Worm (Caenorhabditis elegans) whole organism, L4/young adult: Measurements from ENCODE around the gene F46C5.2.

ENCODE experiments used
- W03F9.2 ChIP-seq: fragments of 150-350 bp; optimal IDR thresholded peaks from 2 replicates; lab custom pipeline; 2014; ENCODE audit warnings: missing biosample characterization, missing genetic modification characterization
- dao-5 ChIP-seq: sonication (generic microtip); optimal IDR thresholded peaks from 2 replicates; lab custom pipeline; 2016; ENCODE audit warnings: missing genotype, missing genetic modification characterization, moderate library complexity, missing compliant biosample characterization
- him-1 ChIP-seq: sonication (generic microtip); optimal IDR thresholded peaks from 2 replicates; lab custom pipeline; 2016; ENCODE audit warnings: missing genotype, missing genetic modification reagents, missing genetic modification characterization, missing compliant biosample characterization

- TF ChIP-seq him-1 (tag; lab: Kevin White, UChicago) (no peak), W03F9.2 (tag; lab: Kevin White, UChicago) (no peak), dao-5 (tag; lab: Kevin White, UChicago) (no peak)
Observed at ce11 chrII:8818978-8819896, 9.9 kb downstream of the F46C5.2 start, which contains the start of gene F46C5.10.
